Worm (Caenorhabditis elegans): ENCODE results near the gene icl-1.

icl-1 gene

DNA sequence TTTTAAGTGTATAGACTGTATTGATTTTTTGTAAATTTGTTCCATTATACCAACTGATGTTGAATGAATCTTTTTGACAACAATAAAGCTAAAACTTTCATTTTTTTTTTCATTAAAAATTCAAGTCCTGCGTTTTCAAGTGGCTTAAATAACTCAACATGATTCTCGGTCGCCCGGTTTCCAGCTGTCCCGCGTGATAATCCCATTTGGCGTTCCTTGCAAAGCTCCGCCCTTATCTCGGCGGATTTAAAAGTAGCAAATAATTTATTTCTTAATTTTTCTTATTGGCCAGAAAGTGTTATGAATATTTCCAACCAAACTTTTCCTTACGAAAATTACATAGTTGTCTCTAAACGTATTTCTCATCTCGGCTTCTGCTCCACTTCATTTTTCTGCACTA, 28.4 kb upstream of the icl-1 start, which contains the start of gene str-20:
TSS of gene str-20 (plus strand) at position 301 of the 400 bp plus-strand sequence.
- TF ChIP-seq ceh-88 (GFP tag; IDR thresholded peaks at IDR 0.05) (no peak), hpl-2 (GFP tag; optimal IDR thresholded peaks at IDR 0.05) (no peak), F16B12.6 (tag; optimal IDR thresholded peaks at IDR 0.05) (no peak), pag-3 (tag; optimal IDR thresholded peaks at IDR 0.05; ENCODE audit: borderline replicate concordance, insufficient read depth) (no peak), pqm-1 (tag; optimal IDR thresholded peaks at IDR 0.05) (no peak), unc-86 (tag; optimal IDR thresholded peaks at IDR 0.05) (no peak), ceh-90 (tag; optimal IDR thresholded peaks at IDR 0.05) (no peak), ztf-4 (tag; optimal IDR thresholded peaks at IDR 0.05) (no peak), jun-1 (tag; optimal IDR thresholded peaks at IDR 0.05) (no peak), irx-1 (tag; optimal IDR thresholded peaks at IDR 0.05) (no peak), fkh-4 (tag; optimal IDR thresholded peaks at IDR 0.05; ENCODE audit: borderline replicate concordance) (no peak), aly-2 (tag; optimal IDR thresholded peaks at IDR 0.05) (no peak), grh-1 (GFP tag; IDR thresholded peaks at IDR 0.05) (no peak), Y116A8C.19 (tag; optimal IDR thresholded peaks at IDR 0.05; ENCODE audit: borderline replicate concordance) (no peak), C34B4.2 (tag; optimal IDR thresholded peaks at IDR 0.05) (no peak), swsn-7 (tag; optimal IDR thresholded peaks at IDR 0.05) (no peak)

DNA sequence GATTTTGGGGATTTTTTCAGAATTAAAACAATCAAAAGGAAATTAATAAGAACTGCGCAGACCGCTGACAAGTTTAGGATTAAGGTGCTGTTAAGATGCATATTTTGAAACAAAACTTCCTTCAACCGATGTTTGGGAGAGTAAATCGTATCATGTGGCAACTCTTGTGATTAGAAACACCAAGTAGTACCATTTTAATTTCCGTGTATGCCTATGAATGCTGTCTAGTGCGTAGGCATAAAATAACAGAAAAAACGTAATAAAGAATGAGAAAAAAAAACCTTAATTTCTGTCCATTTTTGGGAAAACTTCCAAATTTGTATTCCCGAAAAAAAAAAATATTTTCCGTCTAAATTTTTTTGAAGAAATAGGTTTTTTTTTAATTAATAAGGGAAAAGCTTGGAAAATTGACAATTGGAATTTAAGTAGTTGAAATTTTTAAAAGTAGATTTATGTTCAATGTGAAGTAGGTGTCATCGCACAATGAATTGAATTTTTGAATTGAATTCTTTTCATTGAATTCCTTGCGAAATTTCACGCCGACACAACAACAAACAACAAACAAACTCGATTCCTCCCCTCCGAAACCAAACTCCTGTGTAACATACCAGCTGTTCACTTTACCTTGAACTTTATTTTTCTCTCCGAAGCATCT, 25.0 kb upstream of the icl-1 start, which contains the start of the genes str-262 and srp-1:
TSS of gene str-262 (minus strand) at position 101 of the 655 bp plus-strand sequence.
TSS of gene srp-1 (plus strand) at position 605 of the 655 bp plus-strand sequence.
- no peak for TF ChIP-seq efl-3 (GFP tag; optimal IDR thresholded peaks at IDR 0.05)
- no peak for TF ChIP-seq blmp-1 (tag; optimal IDR thresholded peaks at IDR 0.05)
- no peak for TF ChIP-seq unc-130 (tag; optimal IDR thresholded peaks at IDR 0.05)
- TF ChIP-seq nhr-85 (tag), result no peak
- TF ChIP-seq elt-3 (tag; optimal IDR thresholded peaks at IDR 0.05), result no peak
- TF ChIP-seq mdl-1 (tag; optimal IDR thresholded peaks at IDR 0.05), result no peak
- TF ChIP-seq sox-4 (tag; optimal IDR thresholded peaks at IDR 0.05), result no peak
- no peak for TF ChIP-seq ama-1 (optimal IDR thresholded peaks at IDR 0.05)
- no peak for TF ChIP-seq fos-1 (tag; optimal IDR thresholded peaks at IDR 0.05)
- TF ChIP-seq ztf-11 (tag; optimal IDR thresholded peaks at IDR 0.05), result no peak
- TF ChIP-seq nhr-90 (tag; optimal IDR thresholded peaks at IDR 0.05; ENCODE audit: poor library complexity), result no peak
- no peak for TF ChIP-seq nhr-28 (tag; optimal IDR thresholded peaks at IDR 0.05)
- no peak for TF ChIP-seq unc-62 (GFP tag; optimal IDR thresholded peaks at IDR 0.05)
- no peak for TF ChIP-seq fkh-10 (GFP tag; optimal IDR thresholded peaks at IDR 0.05)
- no peak for TF ChIP-seq zag-1 (tag; optimal IDR thresholded peaks at IDR 0.05)
- no peak for TF ChIP-seq ztf-4 (tag; optimal IDR thresholded peaks at IDR 0.05)
- no peak for TF ChIP-seq Y116A8C.19 (tag; optimal IDR thresholded peaks at IDR 0.05; ENCODE audit: borderline replicate concordance)

DNA sequence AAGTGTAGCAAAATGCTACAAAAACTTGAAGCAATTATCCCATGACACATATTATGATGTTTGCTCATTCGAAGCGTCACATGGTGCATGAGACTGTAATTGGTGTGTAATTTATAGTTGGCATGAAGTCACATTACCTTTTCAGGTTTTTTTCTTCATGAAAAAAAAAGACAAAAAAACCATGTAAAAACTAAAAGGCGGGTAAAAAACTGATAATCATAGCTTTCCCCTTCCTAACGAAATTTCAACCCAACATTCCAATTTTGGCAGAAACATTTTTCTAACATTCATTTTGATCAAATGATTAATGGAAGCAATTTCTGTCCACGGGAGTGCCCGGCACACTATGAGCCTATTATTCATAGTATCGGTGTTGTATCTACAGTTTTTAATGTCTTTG, 20.2 kb upstream of the icl-1 start, which contains the start of gene sri-4:
TSS of gene sri-4 (plus strand) at position 301 of the 400 bp plus-strand sequence.
- TF ChIP-seq nhr-12 (tag; optimal IDR thresholded peaks at IDR 0.05) (no peak), hlh-17 (GFP tag; optimal IDR thresholded peaks at IDR 0.05; ENCODE audit: borderline replicate concordance) (no peak), ets-5 (GFP tag; IDR thresholded peaks at IDR 0.05) (no peak), nhr-47 (tag; optimal IDR thresholded peaks at IDR 0.05) (no peak), lsy-2 (tag; optimal IDR thresholded peaks at IDR 0.05) (no peak), mdl-1 (tag; optimal IDR thresholded peaks at IDR 0.05) (no peak), unc-62 (GFP tag; optimal IDR thresholded peaks at IDR 0.05) (no peak), hlh-4 (tag; optimal IDR thresholded peaks at IDR 0.05) (no peak), ceh-90 (tag; optimal IDR thresholded peaks at IDR 0.05) (no peak), xbp-1 (tag; optimal IDR thresholded peaks at IDR 0.05) (no peak), zip-4 (GFP tag; optimal IDR thresholded peaks at IDR 0.05) (no peak)

Measured in whole organism, L1 larva.